Fruit fly (Drosophila melanogaster) whole organism, pupa: Measurements from ENCODE around the gene CG1662.
A peak's percentile ranks its signal among the peaks of the same experiment; 100 is the strongest.

ENCODE experiments used
- CG10348 ChIP-seq: fragments of 200-800 bp; sonication (Bioruptor generic); IDR thresholded peaks from 2 replicates; pipeline ENCODE4 v1.3.6; 2022; ENCODE audit warnings: missing biosample characterization, missing genetic modification characterization
- CG12605 ChIP-seq: fragments of 200-800 bp; sonication (Bioruptor generic); IDR thresholded peaks from 2 replicates; pipeline ENCODE4 v1.3.6; 2022; ENCODE audit warnings: missing biosample characterization, missing genetic modification characterization
- CG13204 ChIP-seq: fragments of 200-800 bp; sonication (Bioruptor generic); optimal IDR thresholded peaks from 2 replicates; lab custom pipeline; 2018; ENCODE audit warnings: missing biosample characterization, mild to moderate bottlenecking, missing genetic modification characterization, moderate library complexity
- CG14655 ChIP-seq: fragments of 200-800 bp; sonication (Bioruptor generic); optimal IDR thresholded peaks from 3 replicates; lab custom pipeline; 2017; ENCODE audit warnings: mild to moderate bottlenecking, missing biosample characterization, missing genetic modification reagents, missing genetic modification characterization
- CG15710 ChIP-seq: fragments of 200-800 bp; sonication (Bioruptor generic); optimal IDR thresholded peaks from 2 replicates; lab custom pipeline; 2018; ENCODE audit warnings: missing biosample characterization, mild to moderate bottlenecking, missing genetic modification characterization, moderate library complexity
- CG17806 ChIP-seq: fragments of 200-800 bp; sonication (Bioruptor generic); optimal IDR thresholded peaks from 2 replicates; lab custom pipeline; 2018; ENCODE audit warnings: missing biosample characterization, mild to moderate bottlenecking, missing genetic modification characterization, moderate library complexity
- CG32121 ChIP-seq: fragments of 200-800 bp; sonication (Bioruptor generic); IDR thresholded peaks from 2 replicates; pipeline ENCODE4 v1.3.6; 2022; ENCODE audit warnings: missing biosample characterization, missing genetic modification characterization
- CG34367 ChIP-seq: fragments of 200-800 bp; sonication (Bioruptor generic); optimal IDR thresholded peaks from 2 replicates; lab custom pipeline; 2018; ENCODE audit warnings: missing biosample characterization, mild to moderate bottlenecking, missing genetic modification characterization
- CG4496 ChIP-seq: fragments of 200-800 bp; sonication (Bioruptor generic); IDR thresholded peaks from 3 replicates; pipeline ENCODE4 v1.3.6; 2022; ENCODE audit warnings: missing biosample characterization, missing genetic modification characterization
- CG8159 ChIP-seq: fragments of 200-800 bp; sonication (Bioruptor generic); optimal IDR thresholded peaks from 3 replicates; lab custom pipeline; 2018; ENCODE audit warnings: missing biosample characterization, mild to moderate bottlenecking, missing genetic modification characterization, moderate library complexity
- CG8301 ChIP-seq: fragments of 200-800 bp; sonication (Bioruptor generic); optimal IDR thresholded peaks from 2 replicates; lab custom pipeline; 2018; ENCODE audit warnings: missing biosample characterization, mild to moderate bottlenecking, missing genetic modification characterization
- CG9948 ChIP-seq: fragments of 200-800 bp; sonication (Bioruptor generic); optimal IDR thresholded peaks from 2 replicates; lab custom pipeline; 2018; ENCODE audit warnings: missing biosample characterization, mild to moderate bottlenecking, missing genetic modification characterization, moderate library complexity
- D1 ChIP-seq: fragments of 200-800 bp; sonication (Bioruptor generic); optimal IDR thresholded peaks from 2 replicates; lab custom pipeline; 2018; ENCODE audit warnings: missing biosample characterization, mild to moderate bottlenecking, missing genetic modification characterization, moderate library complexity
- EcR ChIP-seq: fragments of 200-800 bp; sonication (Bioruptor generic); optimal IDR thresholded peaks from 3 replicates; lab custom pipeline; 2019; ENCODE audit warnings: missing biosample characterization, missing genetic modification characterization, mild to moderate bottlenecking, moderate library complexity, missing genetic modification reagents
- Ets98B ChIP-seq: fragments of 200-800 bp; sonication (Bioruptor generic); IDR thresholded peaks from 2 replicates; pipeline ENCODE4 v1.3.6; 2022; ENCODE audit warnings: missing biosample characterization, missing genetic modification characterization
- Pif1A ChIP-seq: fragments of 200-800 bp; sonication (Bioruptor generic); optimal IDR thresholded peaks from 3 replicates; lab custom pipeline; 2016; ENCODE audit warnings: missing biosample characterization, missing genetic modification characterization
- Pif1B ChIP-seq: fragments of 200-800 bp; sonication (Bioruptor generic); optimal IDR thresholded peaks from 3 replicates; lab custom pipeline; 2016; ENCODE audit warnings: missing biosample characterization, missing genetic modification characterization
- Snoo ChIP-seq: fragments of 200-800 bp; sonication (Bioruptor generic); optimal IDR thresholded peaks from 3 replicates; lab custom pipeline; 2017; ENCODE audit warnings: missing biosample characterization, mild to moderate bottlenecking, missing genetic modification characterization, inconsistent platforms
- fd96Ca ChIP-seq: fragments of 200-800 bp; sonication (Bioruptor generic); IDR thresholded peaks from 3 replicates; pipeline ENCODE4 v1.3.6; 2022; ENCODE audit warnings: missing biosample characterization, missing genetic modification characterization
- gl ChIP-seq: fragments of 200-800 bp; sonication (Bioruptor generic); optimal IDR thresholded peaks from 2 replicates; lab custom pipeline; 2018; ENCODE audit warnings: missing biosample characterization, mild to moderate bottlenecking, missing genetic modification characterization
- rn ChIP-seq: fragments of 200-800 bp; sonication (Bioruptor generic); IDR thresholded peaks from 2 replicates; pipeline ENCODE4 v1.3.6; 2022; ENCODE audit warnings: missing biosample characterization, missing genetic modification characterization

Gene CG1662

DNA sequence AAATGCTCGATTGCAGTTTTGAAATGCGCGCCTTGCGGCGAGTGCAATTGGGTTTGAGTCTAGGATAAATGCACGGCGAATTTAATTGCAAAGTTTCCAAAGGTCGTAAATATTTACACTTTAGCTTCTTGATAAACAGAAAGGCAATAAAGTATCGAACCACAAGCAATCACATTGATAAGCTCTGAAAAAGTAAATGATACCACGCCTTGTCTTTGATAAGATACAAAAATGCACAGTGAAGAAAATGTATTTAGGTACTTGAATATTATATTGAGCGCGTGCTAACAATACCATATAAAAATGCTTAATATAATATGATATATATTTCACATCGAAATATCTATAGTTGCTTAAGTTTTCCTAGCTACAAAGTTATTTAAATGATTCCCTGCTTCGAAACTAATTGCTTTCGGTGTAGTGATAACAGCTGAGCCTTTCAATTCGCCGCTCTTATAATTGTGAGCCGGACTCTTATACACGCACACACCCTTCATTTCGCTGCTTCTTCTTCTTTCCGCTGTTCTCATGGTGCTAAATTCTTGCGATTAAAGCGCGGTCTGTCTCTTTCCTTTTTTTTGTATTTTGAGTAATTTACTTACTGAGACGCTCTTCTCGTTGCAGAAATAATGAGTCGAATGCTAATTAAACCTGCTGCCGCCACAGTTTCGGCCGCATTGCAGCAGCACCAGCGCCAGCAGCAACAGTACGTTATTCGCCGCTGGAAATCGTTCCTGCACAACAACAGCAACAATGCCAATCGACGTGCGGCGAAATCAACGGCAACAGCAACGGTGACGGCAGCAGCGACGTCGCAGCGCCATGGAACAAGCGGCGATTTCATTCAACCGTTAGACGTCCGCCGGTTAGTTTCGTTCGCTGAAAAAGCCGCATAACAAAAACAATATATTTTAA lies 13.9 kb upstream of the CG1662 start:
- TF ChIP-seq CG10348 (GFP tag; lab: Robert Waterston, UW): no peak
- TF ChIP-seq CG34367: peak; percentile 79
- TF ChIP-seq CG17806: peak; percentile 84
- TF ChIP-seq CG13204 (GFP tag; lab: Kevin White, UChicago): peak; percentile 59
- peak; percentile 85 for TF ChIP-seq CG15710
- peak; percentile 81 for TF ChIP-seq Pif1B (GFP tag; lab: Kevin White, UChicago)
- peak; percentile 85 for TF ChIP-seq CG9948 (tag; lab: Kevin White, UChicago)
- TF ChIP-seq Ets98B (GFP tag; lab: Robert Waterston, UW): peak; percentile 79
- TF ChIP-seq CG4496 (GFP tag; lab: Robert Waterston, UW): peak; percentile 85
- TF ChIP-seq CG32121: peak; percentile 78
- peak; percentile 4 for TF ChIP-seq EcR
- TF ChIP-seq CG8301 (tag; lab: Kevin White, UChicago): peak; percentile 84
- TF ChIP-seq rn (GFP tag; lab: Robert Waterston, UW): peak; percentile 47; the same call in 1 of the 2 replicates
- TF ChIP-seq Snoo (tag; lab: Kevin White, UChicago): peak; percentile 83
- peak; percentile 89 for TF ChIP-seq CG8159 (tag; lab: Kevin White, UChicago)
- peak; percentile 87 for TF ChIP-seq CG12605
- peak; percentile 54 for TF ChIP-seq gl (tag; lab: Kevin White, UChicago)
- 0 out of 3 replicates have a peak, but pooled peaks have one; percentile 53 for TF ChIP-seq fd96Ca
- TF ChIP-seq Pif1A (GFP tag; lab: Kevin White, UChicago): peak; percentile 67
- TF ChIP-seq D1: peak; percentile 54
- peak; percentile 82 for TF ChIP-seq CG14655 (GFP tag; lab: Kevin White, UChicago)

DNA sequence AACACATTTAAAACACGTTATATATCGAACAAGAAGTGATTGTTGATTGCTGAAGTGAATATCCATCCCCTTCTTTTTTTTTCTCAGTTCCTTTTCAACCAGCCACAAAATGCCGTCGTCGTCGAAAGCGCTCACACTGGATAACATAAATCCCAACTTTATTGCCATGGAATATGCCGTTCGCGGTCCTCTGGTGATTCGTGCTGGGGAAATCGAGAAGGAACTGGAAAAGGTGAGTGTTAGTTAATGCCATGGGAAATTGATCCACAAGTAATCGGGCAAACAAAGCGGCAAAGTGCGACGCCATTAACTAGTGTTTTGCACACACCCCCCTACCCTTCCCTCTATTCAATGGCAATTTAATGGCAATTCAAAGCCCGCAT lies 13.2 kb upstream of the CG1662 start:
- TF ChIP-seq CG4496 (GFP tag; lab: Robert Waterston, UW): no peak
- TF ChIP-seq rn (GFP tag; lab: Robert Waterston, UW): no peak
- no peak for TF ChIP-seq D1
- TF ChIP-seq Pif1B (GFP tag; lab: Kevin White, UChicago): no peak
- no peak for TF ChIP-seq CG8159 (tag; lab: Kevin White, UChicago)
- no peak for TF ChIP-seq CG34367
- TF ChIP-seq gl (tag; lab: Kevin White, UChicago): no peak
- TF ChIP-seq CG12605: no peak
- no peak for TF ChIP-seq CG32121
- no peak for TF ChIP-seq CG9948 (tag; lab: Kevin White, UChicago)
- TF ChIP-seq Snoo (tag; lab: Kevin White, UChicago): no peak

DNA sequence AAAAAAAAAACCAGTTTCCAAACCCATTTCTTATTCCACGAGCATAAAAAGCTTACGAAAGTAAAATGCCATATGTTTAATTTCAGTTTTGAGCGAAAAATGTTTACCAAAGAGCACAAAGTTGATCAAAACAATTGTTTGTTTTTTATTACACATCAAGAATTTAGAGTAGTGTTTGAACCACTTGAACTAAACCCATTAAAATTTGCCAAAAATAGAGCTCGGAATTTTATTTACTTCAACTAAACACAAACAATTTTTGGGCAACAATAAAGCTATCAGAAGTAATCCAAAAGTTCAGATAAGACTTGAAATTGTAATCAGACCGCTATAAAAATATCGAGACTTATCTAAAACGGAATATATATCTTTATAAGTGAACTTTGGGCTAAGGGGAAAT lies 12.4 kb upstream of the CG1662 start:
- TF ChIP-seq Pif1B (GFP tag; lab: Kevin White, UChicago): no peak

DNA sequence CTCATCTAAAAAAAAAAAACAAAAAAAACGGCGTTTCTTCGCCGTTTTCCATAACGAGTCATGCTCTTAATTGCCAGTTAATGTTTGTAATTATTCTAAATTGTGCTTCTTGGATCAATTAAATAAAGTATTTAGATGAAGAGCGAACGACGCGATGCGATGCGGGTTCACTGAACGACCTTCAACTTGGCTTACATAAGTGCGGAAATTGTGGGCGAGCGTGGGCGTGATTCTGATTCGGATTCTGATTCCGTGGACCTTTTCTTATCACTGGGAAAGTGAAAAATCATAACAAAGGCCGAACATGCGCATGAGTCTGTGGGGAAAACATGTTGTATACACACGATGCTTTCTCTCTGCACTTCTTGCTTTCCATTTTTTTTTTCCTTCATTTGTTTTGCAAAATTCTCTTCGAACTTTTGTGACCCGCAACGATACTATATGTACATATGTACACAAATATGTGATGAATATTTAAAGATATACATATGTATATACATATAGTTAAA lies 11.8 kb upstream of the CG1662 start:
- peak; percentile 85 for TF ChIP-seq EcR
- TF ChIP-seq Ets98B (GFP tag; lab: Robert Waterston, UW): no peak
- no peak for TF ChIP-seq Pif1B (GFP tag; lab: Kevin White, UChicago)
- no peak for TF ChIP-seq CG9948 (tag; lab: Kevin White, UChicago)
- no peak for TF ChIP-seq CG17806
- no peak for TF ChIP-seq CG32121
- no peak for TF ChIP-seq CG10348 (GFP tag; lab: Robert Waterston, UW)
- no peak for TF ChIP-seq fd96Ca
- no peak for TF ChIP-seq CG8159 (tag; lab: Kevin White, UChicago)

DNA sequence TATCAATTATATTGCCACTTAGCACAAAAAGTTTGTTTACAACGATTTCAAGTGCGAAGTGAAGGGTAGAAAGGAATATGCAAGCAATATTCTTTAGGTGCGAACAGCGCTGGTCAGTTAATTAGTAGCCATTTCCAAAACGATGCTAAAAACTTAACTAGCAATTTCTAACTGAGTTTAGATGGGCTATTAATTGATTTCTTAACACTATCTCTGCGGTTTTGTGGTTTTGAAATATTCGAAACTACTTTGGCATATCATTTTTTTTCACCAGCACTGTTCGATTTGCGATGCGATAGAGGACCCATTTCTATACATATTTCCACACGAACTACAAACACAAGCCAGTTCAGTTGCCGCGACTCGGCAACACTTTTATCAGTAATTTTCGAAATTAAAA lies 10.8 kb upstream of the CG1662 start:
- peak; percentile 14 for TF ChIP-seq Snoo (tag; lab: Kevin White, UChicago)
- TF ChIP-seq CG12605: peak; percentile 51; the same call in 1 of the 2 replicates
- peak; percentile 80 for TF ChIP-seq CG4496 (GFP tag; lab: Robert Waterston, UW)
- TF ChIP-seq CG17806: peak; percentile 64
- TF ChIP-seq CG8159 (tag; lab: Kevin White, UChicago): peak; percentile 51
- peak; percentile 33 for TF ChIP-seq Pif1B (GFP tag; lab: Kevin White, UChicago)
- peak; percentile 65 for TF ChIP-seq Ets98B (GFP tag; lab: Robert Waterston, UW)
- TF ChIP-seq CG32121: peak; percentile 47; the same call in 1 of the 2 replicates
- TF ChIP-seq CG34367: peak; percentile 42
- peak; percentile 55 for TF ChIP-seq CG9948 (tag; lab: Kevin White, UChicago)
- peak; percentile 75; the same call in 2 of the 3 replicates for TF ChIP-seq fd96Ca
- peak; percentile 60 for TF ChIP-seq CG14655 (GFP tag; lab: Kevin White, UChicago)
- TF ChIP-seq gl (tag; lab: Kevin White, UChicago): peak; percentile 13
- peak; percentile 24 for TF ChIP-seq D1
- no peak for TF ChIP-seq EcR
- TF ChIP-seq CG15710: peak; percentile 49
- no peak for TF ChIP-seq rn (GFP tag; lab: Robert Waterston, UW)
- TF ChIP-seq CG8301 (tag; lab: Kevin White, UChicago): peak; percentile 52
- no peak for TF ChIP-seq CG13204 (GFP tag; lab: Kevin White, UChicago)
- peak; percentile 48 for TF ChIP-seq Pif1A (GFP tag; lab: Kevin White, UChicago)
- TF ChIP-seq CG10348 (GFP tag; lab: Robert Waterston, UW): no peak

DNA sequence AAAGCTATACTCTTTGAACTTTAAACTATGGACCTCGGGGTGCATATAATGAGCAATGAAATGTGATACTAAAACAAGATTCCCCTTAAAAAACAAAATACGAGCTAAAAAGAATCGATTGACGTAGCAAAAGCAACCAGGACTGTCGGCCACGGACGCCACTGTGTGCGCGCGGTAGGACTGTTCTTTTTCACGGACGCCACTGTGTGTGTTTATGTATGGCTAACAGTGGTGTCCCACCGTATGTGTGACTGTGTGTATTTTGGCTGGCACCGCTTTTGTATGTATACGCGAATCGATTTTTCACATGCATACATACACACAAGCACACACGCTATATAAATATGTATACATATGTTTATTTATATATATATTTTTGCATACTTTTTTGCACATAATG lies 3.6 kb upstream of the CG1662 start:
- TF ChIP-seq CG12605: peak; percentile 53; the same call in 1 of the 2 replicates
- peak; percentile 43 for TF ChIP-seq CG14655 (GFP tag; lab: Kevin White, UChicago)
- TF ChIP-seq CG17806: peak; percentile 39
- no peak for TF ChIP-seq CG9948 (tag; lab: Kevin White, UChicago)
- TF ChIP-seq CG34367: peak; percentile 26
- peak; percentile 69 for TF ChIP-seq CG32121
- TF ChIP-seq CG8301 (tag; lab: Kevin White, UChicago): peak; percentile 13
- peak; percentile 29 for TF ChIP-seq CG8159 (tag; lab: Kevin White, UChicago)
- TF ChIP-seq EcR: no peak
- no peak for TF ChIP-seq CG10348 (GFP tag; lab: Robert Waterston, UW)
- peak; percentile 21 for TF ChIP-seq CG15710
- TF ChIP-seq gl (tag; lab: Kevin White, UChicago): peak; percentile 34
- peak; percentile 58 for TF ChIP-seq Pif1B (GFP tag; lab: Kevin White, UChicago)
- TF ChIP-seq D1: no peak
- peak; percentile 60 for TF ChIP-seq Pif1A (GFP tag; lab: Kevin White, UChicago)
- peak; percentile 76 for TF ChIP-seq CG4496 (GFP tag; lab: Robert Waterston, UW)
- TF ChIP-seq CG13204 (GFP tag; lab: Kevin White, UChicago): peak; percentile 30
- peak; percentile 37 for TF ChIP-seq Snoo (tag; lab: Kevin White, UChicago)
- TF ChIP-seq Ets98B (GFP tag; lab: Robert Waterston, UW): peak; percentile 68
- TF ChIP-seq fd96Ca: peak; percentile 64; the same call in 2 of the 3 replicates
- peak; percentile 47; the same call in 1 of the 2 replicates for TF ChIP-seq rn (GFP tag; lab: Robert Waterston, UW)
